Worm (Caenorhabditis elegans) whole organism, midembryonic: Measurements from ENCODE around the gene ZK177.3.

Experiments used
- cog-1 ChIP-seq: sonication (generic microtip); optimal IDR thresholded peaks from 2 replicates; lab custom pipeline; 2016; ENCODE audit warnings: missing genetic modification characterization, missing compliant biosample characterization
- ztf-23 ChIP-seq: fragments of 200-800 bp; sonication (Bioruptor generic); IDR thresholded peaks from 2 replicates; pipeline ENCODE4 v1.3.6; 2022; ENCODE audit warnings: missing genetic modification reagents, missing genetic modification characterization, missing compliant biosample characterization
- ztf-29 ChIP-seq: fragments of 200-800 bp; sonication (Bioruptor generic); IDR thresholded peaks from 2 replicates; pipeline ENCODE4 v1.3.6; 2022; ENCODE audit warnings: missing genetic modification reagents, missing genetic modification characterization, missing compliant biosample characterization

DNA sequence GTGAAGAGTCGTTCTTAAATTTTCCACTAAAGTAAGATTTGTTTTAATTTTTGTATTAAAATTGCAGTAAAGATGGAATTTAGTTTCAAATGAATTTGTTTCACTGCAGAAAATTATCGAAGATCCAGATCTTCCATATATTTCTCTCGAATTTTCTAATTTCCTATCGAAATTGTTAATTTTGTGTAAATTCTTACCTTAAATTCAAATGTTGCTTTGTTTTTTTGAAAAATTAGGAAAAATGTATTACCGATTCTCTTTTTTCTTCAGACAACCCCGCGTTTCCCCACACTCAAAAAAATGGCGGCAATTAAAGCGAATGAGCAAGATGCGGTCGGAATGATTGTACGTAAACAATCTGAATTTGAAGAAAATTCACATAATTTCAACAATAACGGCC is 34.1 kb downstream of the ZK177.3 start, which contains the start of gene C17C3.6:
- TF ChIP-seq ztf-23 (no peak), ztf-29 (no peak), cog-1 (tag; lab: Kevin White, UChicago) (no peak)
